Fruit fly (Drosophila melanogaster) whole organism, embryonic: ENCODE measurements around the gene CHES-1-like.
A peak's percentile ranks its signal among the peaks of the same experiment; 100 is the strongest.

ENCODE experiments used
- ATbp ChIP-seq: fragments of 200-800 bp; sonication (Bioruptor generic); optimal IDR thresholded peaks from 2 replicates; lab custom pipeline; 2017; ENCODE audit warnings: missing biosample characterization, mild to moderate bottlenecking, missing genetic modification characterization, missing genetic modification reagents
- Ada2b ChIP-seq: fragments of 200-800 bp; sonication (Bioruptor generic); IDR thresholded peaks from 2 replicates; pipeline ENCODE4 v1.3.6; 2022; ENCODE audit warnings: missing biosample characterization, missing genetic modification characterization
- Atf6 ChIP-seq: fragments of 200-800 bp; sonication (Bioruptor generic); IDR thresholded peaks from 2 replicates; pipeline ENCODE4 v1.3.6; 2022; ENCODE audit warnings: missing biosample characterization, missing genetic modification characterization
- B-H1 ChIP-seq: fragments of 200-800 bp; sonication (Bioruptor generic); IDR thresholded peaks from 3 replicates; pipeline ENCODE4 v1.3.6; 2022; ENCODE audit warnings: missing biosample characterization, missing genetic modification characterization
- Bdp1 ChIP-seq: fragments of 200-800 bp; sonication (Bioruptor generic); optimal IDR thresholded peaks from 3 replicates; lab custom pipeline; 2016; ENCODE audit warnings: missing biosample characterization, missing genetic modification characterization
- Blimp-1 ChIP-seq: fragments of 200-800 bp; sonication (Bioruptor generic); optimal IDR thresholded peaks from 3 replicates; lab custom pipeline; 2018; ENCODE audit warnings: missing biosample characterization, missing genetic modification characterization, mild to moderate bottlenecking, moderate library complexity, missing genetic modification reagents
- CG10267 ChIP-seq: fragments of 200-800 bp; sonication (Bioruptor generic); optimal IDR thresholded peaks from 2 replicates; lab custom pipeline; 2018; ENCODE audit warnings: missing biosample characterization, mild to moderate bottlenecking, missing genetic modification characterization, moderate library complexity
- CG10543 ChIP-seq: fragments of 200-800 bp; sonication (Bioruptor generic); optimal IDR thresholded peaks from 3 replicates; lab custom pipeline; 2017; ENCODE audit warnings: missing biosample characterization, mild to moderate bottlenecking, missing genetic modification characterization, moderate library complexity
- CG11085 ChIP-seq: fragments of 200-800 bp; sonication (Bioruptor generic); IDR thresholded peaks from 2 replicates; pipeline ENCODE4 v1.3.6; 2022; ENCODE audit warnings: missing biosample characterization, missing genetic modification characterization
- CG11723 ChIP-seq: fragments of 200-800 bp; sonication (Bioruptor generic); optimal IDR thresholded peaks from 2 replicates; lab custom pipeline; 2017; ENCODE audit warnings: missing biosample characterization, mild to moderate bottlenecking, missing genetic modification characterization
- CG13775 ChIP-seq: fragments of 200-800 bp; sonication (Bioruptor generic); optimal IDR thresholded peaks from 3 replicates; lab custom pipeline; 2017; ENCODE audit warnings: missing biosample characterization, mild to moderate bottlenecking, missing genetic modification characterization
- CG15011 ChIP-seq: fragments of 200-800 bp; sonication (Bioruptor generic); optimal IDR thresholded peaks from 3 replicates; lab custom pipeline; 2018; ENCODE audit warnings: missing biosample characterization, mild to moderate bottlenecking, missing genetic modification characterization
- CG15601 ChIP-seq: fragments of 200-800 bp; sonication (Bioruptor generic); optimal IDR thresholded peaks from 3 replicates; lab custom pipeline; 2019; ENCODE audit warnings: missing biosample characterization, mild to moderate bottlenecking, missing genetic modification characterization, moderate library complexity
- CG16815 ChIP-seq: fragments of 200-800 bp; sonication (Bioruptor generic); optimal IDR thresholded peaks from 3 replicates; lab custom pipeline; 2017; ENCODE audit warnings: missing biosample characterization, mild to moderate bottlenecking, missing genetic modification characterization
- CG2202 ChIP-seq: fragments of 200-800 bp; sonication (Bioruptor generic); optimal IDR thresholded peaks from 2 replicates; lab custom pipeline; 2018; ENCODE audit warnings: missing biosample characterization, mild to moderate bottlenecking, missing genetic modification characterization
- CG3995 ChIP-seq: fragments of 200-800 bp; sonication (Bioruptor generic); optimal IDR thresholded peaks from 3 replicates; lab custom pipeline; 2016; ENCODE audit warnings: missing biosample characterization, missing genetic modification characterization
- CG5180 ChIP-seq: fragments of 200-800 bp; sonication (Bioruptor generic); optimal IDR thresholded peaks from 3 replicates; lab custom pipeline; 2017; ENCODE audit warnings: missing biosample characterization, missing genetic modification characterization, mild to moderate bottlenecking, moderate library complexity, missing genetic modification reagents
- CG6654 ChIP-seq: fragments of 200-800 bp; sonication (Bioruptor generic); optimal IDR thresholded peaks from 2 replicates; lab custom pipeline; 2017; ENCODE audit warnings: missing biosample characterization, mild to moderate bottlenecking, missing genetic modification characterization
- CG7786 ChIP-seq: fragments of 200-800 bp; sonication (Bioruptor generic); optimal IDR thresholded peaks from 2 replicates; lab custom pipeline; 2016; ENCODE audit warnings: missing biosample characterization, missing genetic modification characterization
- CG7839 ChIP-seq: fragments of 200-800 bp; sonication (Bioruptor generic); optimal IDR thresholded peaks from 3 replicates; lab custom pipeline; 2018; ENCODE audit warnings: missing biosample characterization, mild to moderate bottlenecking, missing genetic modification characterization, moderate library complexity
- CG8290 ChIP-seq, 3 experiments: fragments of 200-800 bp; sonication (Bioruptor generic); optimal IDR thresholded peaks; 2 replicates each; lab custom pipeline; 2016 to 2019; ENCODE audit warnings: missing biosample characterization in 3 of 3, missing genetic modification characterization in 3 of 3, mild to moderate bottlenecking in 2 of 3, moderate library complexity in 1 of 3
- CG9609 ChIP-seq: fragments of 200-800 bp; sonication (Bioruptor generic); optimal IDR thresholded peaks from 3 replicates; lab custom pipeline; 2016; ENCODE audit warnings: missing biosample characterization, missing genetic modification characterization
- Deaf1 ChIP-seq: fragments of 200-800 bp; optimal IDR thresholded peaks from 3 replicates; lab custom pipeline; 2019; ENCODE audit warnings: missing biosample characterization, mild to moderate bottlenecking, missing genetic modification characterization, moderate library complexity
- ERR ChIP-seq: fragments of 200-800 bp; sonication (Bioruptor generic); optimal IDR thresholded peaks from 2 replicates; lab custom pipeline; 2016; ENCODE audit warnings: missing biosample characterization, missing genetic modification characterization
- Fer3 ChIP-seq: fragments of 200-800 bp; sonication (Bioruptor generic); optimal IDR thresholded peaks from 2 replicates; lab custom pipeline; 2018; ENCODE audit warnings: missing biosample characterization, mild to moderate bottlenecking, missing genetic modification characterization, moderate library complexity
- MESR4 ChIP-seq: fragments of 200-800 bp; sonication (Bioruptor generic); optimal IDR thresholded peaks from 2 replicates; lab custom pipeline; 2018; ENCODE audit warnings: missing biosample characterization, mild to moderate bottlenecking, missing genetic modification characterization, moderate library complexity
- Myb ChIP-seq: fragments of 200-800 bp; sonication (Bioruptor generic); optimal IDR thresholded peaks from 2 replicates; lab custom pipeline; 2016; ENCODE audit warnings: missing biosample characterization, missing genetic modification characterization
- Scr ChIP-seq: fragments of 200-800 bp; sonication (Bioruptor generic); IDR thresholded peaks from 2 replicates; pipeline ENCODE4 v1.3.6; 2022; ENCODE audit warnings: missing biosample characterization, missing genetic modification characterization; ENCODE audit not compliant: partially characterized antibody
- Stat92E ChIP-seq, 3 experiments: fragments of >200 bp in 2 of 3; fragments of 200-800 bp in 1 of 3; sonication (Bioruptor generic) in 1 of 3; optimal IDR thresholded peaks; 2 replicates each; lab custom pipeline; 2017 to 2019; ENCODE audit warnings: missing biosample characterization in 3 of 3, missing genetic modification characterization in 3 of 3, mild to moderate bottlenecking in 1 of 3, moderate library complexity in 1 of 3
- Xbp1 ChIP-seq: fragments of 200-800 bp; sonication (Bioruptor generic); optimal IDR thresholded peaks from 3 replicates; lab custom pipeline; 2016; ENCODE audit warnings: missing biosample characterization, mild to moderate bottlenecking, missing genetic modification characterization
- al ChIP-seq: fragments of 200-800 bp; sonication (Bioruptor generic); IDR thresholded peaks from 2 replicates; pipeline ENCODE4 v1.3.6; 2022; ENCODE audit warnings: missing biosample characterization, missing genetic modification characterization
- bcd ChIP-seq: fragments of 200-800 bp; sonication (Bioruptor generic); optimal IDR thresholded peaks from 2 replicates; lab custom pipeline; 2017; ENCODE audit warnings: missing biosample characterization, mild to moderate bottlenecking, missing genetic modification characterization
- bowl ChIP-seq: fragments of 200-800 bp; sonication (Bioruptor generic); IDR thresholded peaks from 2 replicates; pipeline ENCODE4 v1.3.6; 2022; ENCODE audit warnings: missing biosample characterization, missing genetic modification characterization
- caup ChIP-seq: fragments of 200-800 bp; sonication (Bioruptor generic); optimal IDR thresholded peaks from 3 replicates; lab custom pipeline; 2017; ENCODE audit warnings: missing biosample characterization, mild to moderate bottlenecking, missing genetic modification characterization, moderate library complexity; ENCODE audit not compliant: severe bottlenecking
- chif ChIP-seq, 2 experiments: fragments of 200-800 bp; sonication (Bioruptor generic); optimal IDR thresholded peaks; 3 replicates each; lab custom pipeline; 2016; ENCODE audit warnings: missing biosample characterization in 2 of 2, missing genetic modification characterization in 2 of 2
- corto ChIP-seq: fragments of 200-800 bp; sonication (Bioruptor generic); optimal IDR thresholded peaks from 2 replicates; lab custom pipeline; 2016; ENCODE audit warnings: missing biosample characterization, mild to moderate bottlenecking, missing genetic modification characterization, moderate library complexity
- crc ChIP-seq: fragments of 200-800 bp; sonication (Bioruptor generic); optimal IDR thresholded peaks from 2 replicates; lab custom pipeline; 2016; ENCODE audit warnings: missing biosample characterization, missing genetic modification characterization
- croc ChIP-seq: fragments of 200-800 bp; sonication (Bioruptor generic); conservative IDR thresholded peaks from 3 replicates; pipeline ENCODE4 v1.3.6; 2022; ENCODE audit warnings: missing biosample characterization, missing genetic modification characterization
- dm ChIP-seq: fragments of 200-800 bp; sonication (Bioruptor generic); optimal IDR thresholded peaks from 3 replicates; lab custom pipeline; 2016; ENCODE audit warnings: missing biosample characterization, missing genetic modification characterization
- eve ChIP-seq, 2 experiments: fragments of >200 bp; optimal IDR thresholded peaks; 2 replicates each; lab custom pipeline; 2017; ENCODE audit warnings: missing biosample characterization in 2 of 2, missing genetic modification characterization in 2 of 2
- fd102C ChIP-seq: fragments of 200-800 bp; sonication (Bioruptor generic); optimal IDR thresholded peaks from 2 replicates; lab custom pipeline; 2018; ENCODE audit warnings: missing biosample characterization, mild to moderate bottlenecking, missing genetic modification characterization, moderate library complexity
- gcm2 ChIP-seq: fragments of 200-800 bp; sonication (Bioruptor generic); optimal IDR thresholded peaks from 2 replicates; lab custom pipeline; 2016; ENCODE audit warnings: missing biosample characterization, missing genetic modification characterization
- gt ChIP-seq: fragments of 200-800 bp; sonication (Bioruptor generic); IDR thresholded peaks from 2 replicates; pipeline ENCODE4 v1.3.6; 2022; ENCODE audit warnings: missing biosample characterization, missing genetic modification characterization
- insv ChIP-seq, 2 experiments: fragments of 200-800 bp; sonication (Bioruptor generic); optimal IDR thresholded peaks; 3 replicates each; lab custom pipeline; 2016 to 2018; ENCODE audit warnings: missing biosample characterization in 2 of 2, missing genetic modification characterization in 2 of 2
- oc ChIP-seq: fragments of 200-800 bp; sonication (Bioruptor generic); optimal IDR thresholded peaks from 2 replicates; lab custom pipeline; 2018; ENCODE audit warnings: missing biosample characterization, mild to moderate bottlenecking, missing genetic modification characterization, moderate library complexity
- pum ChIP-seq: fragments of 200-800 bp; sonication (Bioruptor generic); optimal IDR thresholded peaks from 2 replicates; lab custom pipeline; 2016; ENCODE audit warnings: missing biosample characterization, missing genetic modification characterization
- run ChIP-seq: fragments of 200-800 bp; sonication (Bioruptor generic); optimal IDR thresholded peaks from 3 replicates; lab custom pipeline; 2018; ENCODE audit warnings: missing biosample characterization, mild to moderate bottlenecking, missing genetic modification characterization
- sens ChIP-seq: fragments of 200-800 bp; sonication (Bioruptor generic); peaks from one replicate; lab custom pipeline; 2016; ENCODE audit warnings: missing biosample characterization, missing genetic modification characterization
- sens-2 ChIP-seq: fragments of 200-800 bp; sonication (Bioruptor generic); IDR thresholded peaks from 2 replicates; pipeline ENCODE4 v1.3.6; 2022; ENCODE audit warnings: missing biosample characterization, missing genetic modification characterization
- ssp ChIP-seq: fragments of 200-800 bp; sonication (Bioruptor generic); IDR thresholded peaks from 2 replicates; pipeline ENCODE4 v1.3.6; 2022; ENCODE audit warnings: missing biosample characterization, missing genetic modification characterization
- twi ChIP-seq: fragments of 200-800 bp; optimal IDR thresholded peaks from 2 replicates; lab custom pipeline; 2019; ENCODE audit warnings: missing biosample characterization, mild to moderate bottlenecking, missing genetic modification characterization, moderate library complexity
- vnd ChIP-seq: fragments of 200-800 bp; sonication (Bioruptor generic); IDR thresholded peaks from 3 replicates; pipeline ENCODE4 v1.3.6; 2022; ENCODE audit warnings: missing biosample characterization, missing genetic modification characterization; ENCODE audit not compliant: partially characterized antibody

CHES-1-like gene

dm6 chrX:7693423-7693822 is 15.8 kb downstream of the CHES-1-like start (continued):
- TF ChIP-seq CG5180 (GFP tag; lab: Kevin White, UChicago) (no peak), bowl (GFP tag; lab: Robert Waterston, UW) (no peak), B-H1 (GFP tag; lab: Robert Waterston, UW) (no peak), CG13775 (GFP tag; lab: Kevin White, UChicago) (no peak), CG8290 (GFP tag; optimal IDR thresholded peaks at IDR 0.05; lab: Kevin White, UChicago) (no peak), CG8290 (tag; optimal IDR thresholded peaks at IDR 0.05; lab: Kevin White, UChicago) (no peak), Stat92E (GFP tag; optimal IDR thresholded peaks at IDR 0.05; lab: Kevin White, UChicago) (no peak), CG6654 (GFP tag; lab: Kevin White, UChicago) (no peak), Atf6 (0 out of 2 replicates have a peak, but pooled peaks have one; percentile 35), Blimp-1 (GFP tag; lab: Kevin White, UChicago) (no peak), CG11723 (GFP tag; lab: Kevin White, UChicago) (no peak), corto (GFP tag; lab: Kevin White, UChicago) (no peak), ssp (GFP tag; lab: Robert Waterston, UW) (no peak), Bdp1 (GFP tag; lab: Kevin White, UChicago) (no peak), crc (GFP tag; lab: Kevin White, UChicago) (no peak), run (tag; lab: Kevin White, UChicago) (no peak), croc (no peak), eve (GFP tag; optimal IDR thresholded peaks at IDR 0.05; lab: Kevin White, UChicago) (no peak), CG15011 (GFP tag; lab: Kevin White, UChicago) (no peak), al (GFP tag; lab: Robert Waterston, UW) (0 out of 2 replicates have a peak, but pooled peaks have one; percentile 9), dm (no peak), Xbp1 (peak; percentile 12), Scr (GFP tag; lab: Robert Waterston, UW) (no peak), Ada2b (GFP tag; lab: Robert Waterston, UW) (no peak), Deaf1 (tag; lab: Kevin White, UChicago) (no peak), caup (no peak), CG3995 (no peak), CG7786 (GFP tag; lab: Kevin White, UChicago) (no peak), Myb (GFP tag; lab: Kevin White, UChicago) (no peak), MESR4 (GFP tag; lab: Kevin White, UChicago) (no peak), CG11085 (GFP tag; lab: Robert Waterston, UW) (no peak), sens (peak; percentile 80), CG2202 (tag; lab: Kevin White, UChicago) (no peak), oc (tag; lab: Kevin White, UChicago) (no peak), twi (tag; lab: Kevin White, UChicago) (no peak), vnd (no peak), fd102C (GFP tag; lab: Kevin White, UChicago) (no peak), bcd (GFP tag; lab: Kevin White, UChicago) (no peak)

- TF ChIP-seq CG16815 (GFP tag; lab: Kevin White, UChicago) (peak; percentile 32), insv (GFP tag; optimal IDR thresholded peaks at IDR 0.05; lab: Kevin White, UChicago) (no peak), crc (GFP tag; lab: Kevin White, UChicago) (peak; percentile 41), CG7839 (peak; percentile 88), ERR (GFP tag; lab: Kevin White, UChicago) (peak; percentile 62), pum (peak; percentile 56), CG15601 (tag; lab: Kevin White, UChicago) (peak; percentile 15), CG9609 (GFP tag; lab: Kevin White, UChicago) (peak; percentile 60), Fer3 (tag; lab: Kevin White, UChicago) (peak; percentile 81), CG10267 (tag; lab: Kevin White, UChicago) (peak; percentile 31), gcm2 (GFP tag; lab: Kevin White, UChicago) (no peak), chif (GFP tag; optimal IDR thresholded peaks at IDR 0.05; lab: Kevin White, UChicago) (peak; percentile 5 to 55), ATbp (GFP tag; lab: Kevin White, UChicago) (peak; percentile 40), CG10543 (GFP tag; lab: Kevin White, UChicago) (no peak), CG2202 (tag; lab: Kevin White, UChicago) (no peak), gt (no peak), sens-2 (GFP tag; lab: Robert Waterston, UW) (peak; percentile 53; the same call in 1 of the 2 replicates)
Measured at dm6 chrX:7692740-7693064, 16.5 kb downstream of the CHES-1-like start.
